Worm (Caenorhabditis elegans): Measurements from ENCODE around the gene fbxb-96.

DNA sequence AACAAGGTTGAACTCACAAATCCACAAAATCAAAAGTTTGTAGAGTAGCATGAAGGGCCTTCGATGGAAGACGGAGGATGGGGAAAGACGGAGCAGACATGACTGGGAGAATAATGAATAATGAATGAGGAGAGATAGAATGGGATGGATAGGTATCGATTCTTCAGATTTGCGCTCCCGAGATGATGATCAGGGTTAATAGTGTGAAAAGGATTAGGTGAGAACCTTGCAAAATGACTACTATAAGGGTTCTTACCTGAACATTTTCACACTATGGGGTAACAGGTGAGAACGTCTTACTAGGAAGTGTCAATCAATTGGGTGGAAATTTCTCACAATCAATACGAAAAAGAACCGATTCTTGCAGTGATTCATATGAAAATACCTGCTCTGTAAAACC is at the start of gene fbxb-96:
- TF ChIP-seq ceh-82 (tag; optimal IDR thresholded peaks at IDR 0.05) (no peak), egl-27 (tag; optimal IDR thresholded peaks at IDR 0.05) (no peak), efl-1 (optimal IDR thresholded peaks at IDR 0.05) (no peak), efl-1 (GFP tag; optimal IDR thresholded peaks at IDR 0.05 in 1 of 2) (no peak), nhr-84 (tag; optimal IDR thresholded peaks at IDR 0.05) (no peak), lsy-2 (tag; optimal IDR thresholded peaks at IDR 0.05) (no peak), lin-15B (tag; optimal IDR thresholded peaks at IDR 0.05) (no peak), nhr-28 (tag; optimal IDR thresholded peaks at IDR 0.05) (no peak)

Data from whole organism, L1 larva.